Worm (Caenorhabditis elegans) whole organism, L3 larva: ENCODE measurements around the gene npr-35.

Source experiments
- ZK546.5 ChIP-seq: sonication (generic microtip); optimal IDR thresholded peaks from 2 replicates; lab custom pipeline; 2017; ENCODE audit warnings: missing biosample characterization, missing genetic modification characterization
- aly-2 ChIP-seq: fragments of 150-350 bp; optimal IDR thresholded peaks from 2 replicates; lab custom pipeline; 2014; ENCODE audit warnings: missing biosample characterization, missing genetic modification characterization
- ama-1 ChIP-seq: fragments of 150-350 bp; optimal IDR thresholded peaks from 2 replicates; lab custom pipeline; 2018
- ceh-16 ChIP-seq: sonication (generic microtip); optimal IDR thresholded peaks from 2 replicates; lab custom pipeline; 2017; ENCODE audit warnings: missing biosample characterization, missing genetic modification characterization
- ceh-82 ChIP-seq: fragments of 150-350 bp; optimal IDR thresholded peaks from 2 replicates; lab custom pipeline; 2014; ENCODE audit warnings: missing biosample characterization, missing genetic modification characterization
- ceh-9 ChIP-seq: sonication (generic microtip); optimal IDR thresholded peaks from 2 replicates; lab custom pipeline; 2018; ENCODE audit warnings: missing biosample characterization, missing genetic modification characterization
- daf-12 ChIP-seq: fragments of 150-350 bp; optimal IDR thresholded peaks from 2 replicates; lab custom pipeline; 2014; ENCODE audit warnings: missing biosample characterization, missing genetic modification reagents, missing genetic modification characterization
- egl-27 ChIP-seq: sonication (generic microtip); optimal IDR thresholded peaks from 4 replicates; lab custom pipeline; 2017; ENCODE audit warnings: missing biosample characterization, missing genetic modification reagents, missing genetic modification characterization
- egl-5 ChIP-seq: fragments of 150-350 bp; optimal IDR thresholded peaks from 2 replicates; lab custom pipeline; 2017; ENCODE audit warnings: missing biosample characterization, missing genetic modification reagents, missing genetic modification characterization, inconsistent platforms
- elt-2 ChIP-seq: sonication (generic microtip); optimal IDR thresholded peaks from 2 replicates; lab custom pipeline; 2016; ENCODE audit warnings: missing genetic modification reagents, mild to moderate bottlenecking, missing genetic modification characterization, missing compliant biosample characterization
- elt-3 ChIP-seq, 3 experiments: fragments of 150-350 bp in 1 of 3; sonication (generic microtip) in 2 of 3; optimal IDR thresholded peaks; 2 replicates in 2 of 3; 4 replicates in 1 of 3; lab custom pipeline; 2014 to 2017; ENCODE audit warnings: missing biosample characterization in 3 of 3, missing genetic modification characterization in 3 of 3
- eor-1 ChIP-seq, 2 experiments: fragments of 150-350 bp; optimal IDR thresholded peaks; 2 replicates each; lab custom pipeline; 2014 to 2018; ENCODE audit warnings: missing biosample characterization in 2 of 2, missing genetic modification characterization in 2 of 2
- fkh-2 ChIP-seq: fragments of 150-350 bp; optimal IDR thresholded peaks from 2 replicates; lab custom pipeline; 2014; ENCODE audit warnings: missing biosample characterization, missing genetic modification reagents, missing genetic modification characterization
- fos-1 ChIP-seq: fragments of 150-350 bp; optimal IDR thresholded peaks from 2 replicates; lab custom pipeline; 2014; ENCODE audit warnings: missing biosample characterization, missing genetic modification characterization
- jun-1 ChIP-seq: fragments of 150-350 bp; optimal IDR thresholded peaks from 2 replicates; lab custom pipeline; 2014; ENCODE audit warnings: missing biosample characterization, missing genetic modification reagents, missing genetic modification characterization
- lin-15B ChIP-seq: fragments of 150-350 bp; optimal IDR thresholded peaks from 2 replicates; lab custom pipeline; 2014; ENCODE audit warnings: missing biosample characterization, missing genetic modification characterization
- lin-39 ChIP-seq: fragments of 150-350 bp; optimal IDR thresholded peaks from 2 replicates; lab custom pipeline; 2018; ENCODE audit warnings: missing biosample characterization, missing genetic modification reagents, missing genetic modification characterization
- mdl-1 ChIP-seq: fragments of 150-350 bp; optimal IDR thresholded peaks from 2 replicates; lab custom pipeline; 2014; ENCODE audit warnings: missing biosample characterization, missing genetic modification characterization
- mml-1 ChIP-seq: fragments of 150-350 bp; sonication (generic microtip); optimal IDR thresholded peaks from 3 replicates; lab custom pipeline; 2014; ENCODE audit warnings: missing biosample characterization, missing genetic modification characterization
- nhr-11 ChIP-seq: fragments of 150-350 bp; optimal IDR thresholded peaks from 2 replicates; lab custom pipeline; 2014; ENCODE audit warnings: missing biosample characterization, missing genetic modification characterization
- nhr-12 ChIP-seq: fragments of 150-350 bp; optimal IDR thresholded peaks from 2 replicates; lab custom pipeline; 2014; ENCODE audit warnings: missing biosample characterization, missing genetic modification characterization
- nhr-23 ChIP-seq: fragments of 150-350 bp; optimal IDR thresholded peaks from 2 replicates; lab custom pipeline; 2014; ENCODE audit warnings: missing biosample characterization, missing genetic modification reagents, missing genetic modification characterization
- nhr-25 ChIP-seq: sonication (generic microtip); optimal IDR thresholded peaks from 2 replicates; lab custom pipeline; 2017; ENCODE audit warnings: missing biosample characterization, missing genetic modification characterization
- nhr-28 ChIP-seq: fragments of 150-350 bp; optimal IDR thresholded peaks from 2 replicates; lab custom pipeline; 2014; ENCODE audit warnings: missing biosample characterization, missing genetic modification characterization
- nhr-43 ChIP-seq: sonication (generic microtip); optimal IDR thresholded peaks from 2 replicates; lab custom pipeline; 2016; ENCODE audit warnings: mild to moderate bottlenecking, missing genetic modification characterization, missing compliant biosample characterization; ENCODE audit not compliant: poor library complexity, severe bottlenecking
- nhr-76 ChIP-seq: fragments of 150-350 bp; sonication (generic microtip); optimal IDR thresholded peaks from 5 replicates; lab custom pipeline; 2014; ENCODE audit warnings: missing biosample characterization, missing genetic modification characterization
- nhr-77 ChIP-seq: fragments of 150-350 bp; optimal IDR thresholded peaks from 2 replicates; lab custom pipeline; 2014; ENCODE audit warnings: missing biosample characterization, missing genetic modification characterization
- pha-4 ChIP-seq: fragments of 150-350 bp; optimal IDR thresholded peaks from 2 replicates; lab custom pipeline; 2014; ENCODE audit warnings: missing biosample characterization, missing genetic modification reagents, missing genetic modification characterization
- pqm-1 ChIP-seq: fragments of 150-350 bp; optimal IDR thresholded peaks from 2 replicates; lab custom pipeline; 2017; ENCODE audit warnings: missing biosample characterization, missing genetic modification characterization, inconsistent platforms
- sea-2 ChIP-seq: fragments of 150-350 bp; sonication (generic microtip); optimal IDR thresholded peaks from 4 replicates; lab custom pipeline; 2014; ENCODE audit warnings: missing biosample characterization, missing genetic modification reagents, missing genetic modification characterization
- skn-1 ChIP-seq: fragments of 150-350 bp; optimal IDR thresholded peaks from 2 replicates; lab custom pipeline; 2014; ENCODE audit warnings: missing biosample characterization, missing genetic modification characterization
- snpc-4 ChIP-seq: fragments of 150-350 bp; optimal IDR thresholded peaks from 2 replicates; lab custom pipeline; 2014; ENCODE audit warnings: missing biosample characterization, missing genetic modification characterization
- unc-62 ChIP-seq: fragments of 150-350 bp; sonication (generic microtip); optimal IDR thresholded peaks from 4 replicates; lab custom pipeline; 2014; ENCODE audit warnings: missing biosample characterization, missing genetic modification reagents, missing genetic modification characterization
- zag-1 ChIP-seq: fragments of 150-350 bp; optimal IDR thresholded peaks from 2 replicates; lab custom pipeline; 2014; ENCODE audit warnings: missing biosample characterization, missing genetic modification characterization
- ztf-11 ChIP-seq: fragments of 150-350 bp; optimal IDR thresholded peaks from 2 replicates; lab custom pipeline; 2014; ENCODE audit warnings: missing biosample characterization, missing genetic modification characterization
- ztf-4 ChIP-seq: fragments of 150-350 bp; optimal IDR thresholded peaks from 2 replicates; lab custom pipeline; 2014; ENCODE audit warnings: missing biosample characterization, missing genetic modification characterization

npr-35 gene

DNA sequence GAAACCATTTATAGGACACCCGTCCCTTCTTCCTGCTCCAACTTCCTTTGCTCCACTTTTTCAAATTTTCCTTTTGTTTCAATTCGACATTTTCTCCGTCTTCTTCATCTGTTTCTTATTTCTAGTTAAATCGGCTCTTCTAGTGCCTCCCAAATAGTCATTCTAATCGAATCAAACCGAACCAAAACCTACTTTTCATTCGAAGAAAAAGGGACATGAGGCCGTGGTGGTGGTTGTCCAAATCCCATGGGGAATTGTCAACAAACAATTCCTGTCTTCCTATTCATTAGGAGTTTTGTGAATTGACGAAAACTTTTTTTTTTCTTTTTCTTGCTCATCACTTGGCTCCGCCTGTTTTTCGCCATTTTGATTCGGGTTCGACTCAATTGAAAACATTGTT lies 7.0 kb upstream of the npr-35 start:
- TF ChIP-seq sea-2 (no peak), egl-5 (no peak), nhr-76 (no peak), egl-27 (tag; lab: Kevin White, UChicago) (no peak), elt-3 (tag; optimal IDR thresholded peaks at IDR 0.05; lab: Kevin White, UChicago) (no peak), lin-15B (tag; lab: Kevin White, UChicago) (no peak), fos-1 (tag; lab: Kevin White, UChicago) (no peak), elt-2 (no peak), nhr-11 (tag; lab: Kevin White, UChicago) (no peak), nhr-12 (tag; lab: Kevin White, UChicago) (no peak), mml-1 (no peak), pha-4 (tag; lab: Kevin White, UChicago) (no peak), nhr-28 (tag; lab: Kevin White, UChicago) (no peak), zag-1 (tag; lab: Kevin White, UChicago) (no peak), aly-2 (tag; lab: Kevin White, UChicago) (no peak), ceh-82 (tag; lab: Kevin White, UChicago) (no peak), nhr-43 (tag; lab: Kevin White, UChicago) (no peak), fkh-2 (no peak)

DNA sequence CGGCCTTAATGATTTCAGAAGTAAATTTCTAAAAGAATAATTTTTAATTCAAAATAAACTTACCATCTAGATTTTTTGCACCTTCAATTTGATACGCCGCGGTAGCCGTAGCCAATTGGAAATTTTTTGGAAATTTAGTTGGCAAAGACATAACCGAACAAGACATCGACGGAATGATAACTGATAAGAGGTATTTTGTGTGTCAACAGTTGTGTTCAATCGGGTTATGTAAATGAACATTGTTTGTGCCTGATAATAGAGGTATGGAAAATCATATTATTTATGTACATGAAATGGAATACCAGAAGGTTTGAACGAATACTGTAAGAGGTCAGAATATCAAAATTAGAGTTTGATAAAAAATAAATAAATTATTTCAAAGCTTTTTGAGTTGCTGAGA lies 4.2 kb downstream of the npr-35 start, which contains the start of gene klo-1:
klo-1 (minus strand) TSS at position 388 of the 400 bp plus-strand sequence.
- TF ChIP-seq ama-1 (lab: Kevin White, UChicago), result no peak
- TF ChIP-seq nhr-77 (tag; lab: Kevin White, UChicago), result no peak
- peak; percentile 52 for TF ChIP-seq pqm-1 (tag; lab: Kevin White, UChicago)
- TF ChIP-seq elt-2, result peak; percentile 88

- TF ChIP-seq ztf-11 (no peak), nhr-25 (tag; lab: Kevin White, UChicago) (peak; percentile 16), egl-27 (tag; lab: Kevin White, UChicago) (no peak), nhr-76 (no peak)
These were observed 9.5 kb downstream of the npr-35 start, which contains the start of gene col-14 for ce11 chrIV:7753108-7753507. col-14 (plus strand) TSS chrIV:7753408.

ce11 chrIV:7754114-7754513 lies 10.5 kb downstream of the npr-35 start:
- TF ChIP-seq jun-1 (tag; lab: Kevin White, UChicago) (no peak), elt-2 (no peak), ceh-16 (tag; lab: Kevin White, UChicago) (no peak), lin-15B (tag; lab: Kevin White, UChicago) (no peak), snpc-4 (tag; lab: Kevin White, UChicago) (no peak), ama-1 (lab: Kevin White, UChicago) (no peak), mml-1 (no peak)

DNA sequence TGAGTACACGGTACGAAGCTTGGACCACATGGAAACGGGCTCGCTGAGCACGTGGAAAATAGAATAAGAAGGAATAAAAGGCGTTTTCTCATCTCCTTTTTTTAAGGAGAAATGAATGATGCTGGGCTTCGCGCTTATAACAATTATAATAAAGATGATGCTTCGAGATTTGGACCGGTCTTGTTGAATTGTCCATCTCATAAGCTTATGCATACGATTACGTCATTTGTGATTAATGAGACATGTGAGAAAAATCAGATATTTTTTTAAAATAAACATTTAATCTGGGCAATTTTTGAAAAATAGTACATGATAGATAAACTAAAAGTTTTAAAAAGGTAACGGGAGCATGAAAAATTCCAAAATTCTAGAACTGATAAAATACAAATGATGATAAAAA lies 13.6 kb downstream of the npr-35 start, which contains the start of gene C46A5.4:
C46A5.4 (minus strand) TSS at position 101 of the 400 bp plus-strand sequence.
- TF ChIP-seq daf-12 (tag; lab: Kevin White, UChicago) (no peak), nhr-23 (tag; lab: Kevin White, UChicago) (no peak), skn-1 (tag; lab: Kevin White, UChicago) (no peak), ztf-4 (tag; lab: Kevin White, UChicago) (no peak), pha-4 (tag; lab: Kevin White, UChicago) (no peak), nhr-11 (tag; lab: Kevin White, UChicago) (no peak), lin-15B (tag; lab: Kevin White, UChicago) (no peak), lin-39 (no peak), unc-62 (no peak), eor-1 (tag; optimal IDR thresholded peaks at IDR 0.05; lab: Kevin White, UChicago) (no peak)

- TF ChIP-seq sea-2 (no peak), nhr-12 (tag; lab: Kevin White, UChicago) (no peak), snpc-4 (tag; lab: Kevin White, UChicago) (no peak), mdl-1 (tag; lab: Kevin White, UChicago) (no peak), ceh-9 (tag; lab: Kevin White, UChicago) (no peak), ZK546.5 (tag; lab: Kevin White, UChicago) (no peak)
These were observed 15.9 kb downstream of the npr-35 start, which contains the start of gene dsb-3 for ce11 chrIV:7759527-7759926. dsb-3 (minus strand) TSS chrIV:7759627.
